Fruit fly (Drosophila melanogaster) whole organism, embryonic: Measurements from ENCODE around the gene CG7685.

Experiments
- C15 ChIP-seq: fragments of 200-800 bp; sonication (Bioruptor generic); IDR thresholded peaks from 3 replicates; pipeline ENCODE4 v1.3.6; 2022; ENCODE audit warnings: missing biosample characterization, missing genetic modification characterization
- CG1024 ChIP-seq: fragments of 200-800 bp; sonication (Bioruptor generic); IDR thresholded peaks from 2 replicates; pipeline ENCODE4 v1.3.6; 2022; ENCODE audit warnings: missing biosample characterization, missing genetic modification characterization
- CG11093 ChIP-seq: fragments of 200-800 bp; sonication (Bioruptor generic); IDR thresholded peaks from 3 replicates; pipeline ENCODE4 v1.3.6; 2022; ENCODE audit warnings: missing biosample characterization, missing genetic modification characterization
- CG11456 ChIP-seq: fragments of 200-800 bp; sonication (Bioruptor generic); IDR thresholded peaks from 3 replicates; pipeline ENCODE4 v1.3.6; 2022; ENCODE audit warnings: missing biosample characterization, missing genetic modification characterization
- CG12391 ChIP-seq: fragments of 200-800 bp; sonication (Bioruptor generic); optimal IDR thresholded peaks from 3 replicates; lab custom pipeline; 2018; ENCODE audit warnings: missing biosample characterization, mild to moderate bottlenecking, missing genetic modification characterization, moderate library complexity
- CG15601 ChIP-seq: fragments of 200-800 bp; sonication (Bioruptor generic); optimal IDR thresholded peaks from 3 replicates; lab custom pipeline; 2019; ENCODE audit warnings: missing biosample characterization, mild to moderate bottlenecking, missing genetic modification characterization, moderate library complexity
- CG18011 ChIP-seq: fragments of 200-800 bp; sonication (Bioruptor generic); optimal IDR thresholded peaks from 2 replicates; lab custom pipeline; 2017; ENCODE audit warnings: missing biosample characterization, missing genetic modification characterization, mild to moderate bottlenecking, moderate library complexity, missing genotype
- CG18262 ChIP-seq: fragments of 200-800 bp; optimal IDR thresholded peaks from 3 replicates; lab custom pipeline; 2019; ENCODE audit warnings: missing biosample characterization, mild to moderate bottlenecking, missing genetic modification characterization, moderate library complexity
- CG30020 ChIP-seq: fragments of 200-800 bp; optimal IDR thresholded peaks from 2 replicates; lab custom pipeline; 2019; ENCODE audit warnings: missing biosample characterization, mild to moderate bottlenecking, missing genetic modification characterization, moderate library complexity
- CG32767 ChIP-seq: fragments of 200-800 bp; sonication (Bioruptor generic); IDR thresholded peaks from 2 replicates; pipeline ENCODE4 v1.3.6; 2022; ENCODE audit warnings: missing biosample characterization, missing genetic modification characterization
- CG3726 ChIP-seq: fragments of 200-800 bp; sonication (Bioruptor generic); IDR thresholded peaks from 3 replicates; pipeline ENCODE4, ENCODE4 v1.3.6; 2022; ENCODE audit warnings: missing biosample characterization, missing genetic modification characterization
- CG42726 ChIP-seq: fragments of 200-800 bp; sonication (Bioruptor generic); IDR thresholded peaks from 2 replicates; pipeline ENCODE4 v1.3.6; 2022; ENCODE audit warnings: missing biosample characterization, missing genetic modification characterization; ENCODE audit not compliant: partially characterized antibody
- CG43689 ChIP-seq: fragments of 200-800 bp; sonication (Bioruptor generic); IDR thresholded peaks from 2 replicates; pipeline ENCODE4 v1.3.6; 2022; ENCODE audit warnings: missing biosample characterization, missing genetic modification characterization
- CG4404 ChIP-seq: fragments of 200-800 bp; sonication (Bioruptor generic); IDR thresholded peaks from 2 replicates; pipeline ENCODE4 v1.3.6; 2022; ENCODE audit warnings: missing biosample characterization, missing genetic modification characterization
- CG6765 ChIP-seq: fragments of 200-800 bp; sonication (Bioruptor generic); optimal IDR thresholded peaks from 3 replicates; lab custom pipeline; 2017; ENCODE audit warnings: missing biosample characterization, mild to moderate bottlenecking, missing genetic modification characterization
- CG8281 ChIP-seq: fragments of 200-800 bp; sonication (Bioruptor generic); optimal IDR thresholded peaks from 2 replicates; lab custom pipeline; 2018; ENCODE audit warnings: missing biosample characterization, mild to moderate bottlenecking, missing genetic modification characterization, moderate library complexity
- CG8924 ChIP-seq: fragments of 200-800 bp; optimal IDR thresholded peaks from 3 replicates; lab custom pipeline; 2019; ENCODE audit warnings: missing biosample characterization, mild to moderate bottlenecking, missing genetic modification characterization, moderate library complexity
- CG9817 ChIP-seq: fragments of 200-800 bp; sonication (Bioruptor generic); optimal IDR thresholded peaks from 2 replicates; lab custom pipeline; 2018; ENCODE audit warnings: missing biosample characterization, mild to moderate bottlenecking, missing genetic modification characterization, moderate library complexity
- Dref ChIP-seq: fragments of 200-800 bp; sonication (Bioruptor generic); IDR thresholded peaks from 2 replicates; pipeline ENCODE4 v1.3.6; 2022; ENCODE audit warnings: missing biosample characterization, missing genetic modification characterization
- Ets65A ChIP-seq: fragments of 200-800 bp; sonication (Bioruptor generic); peaks from one replicate; lab custom pipeline; 2016; ENCODE audit warnings: missing biosample characterization, missing genetic modification characterization
- Gsc ChIP-seq: fragments of 200-800 bp; sonication (Bioruptor generic); IDR thresholded peaks from 2 replicates; pipeline ENCODE4 v1.3.6; 2022; ENCODE audit warnings: missing biosample characterization, missing genetic modification characterization
- HLH3B ChIP-seq: fragments of 200-800 bp; sonication (Bioruptor generic); IDR thresholded peaks from 2 replicates; pipeline ENCODE4 v1.3.6; 2022; ENCODE audit warnings: missing biosample characterization, missing genetic modification characterization
- Hmr ChIP-seq: fragments of 200-800 bp; sonication (Bioruptor generic); optimal IDR thresholded peaks from 3 replicates; lab custom pipeline; 2017; ENCODE audit warnings: mild to moderate bottlenecking, missing biosample characterization, missing genetic modification reagents, missing genetic modification characterization
- Hmx ChIP-seq: fragments of 200-800 bp; sonication (Bioruptor generic); optimal IDR thresholded peaks from 2 replicates; lab custom pipeline; 2016; ENCODE audit warnings: missing biosample characterization, missing genetic modification characterization
- Lim3 ChIP-seq: fragments of 200-800 bp; sonication (Bioruptor generic); IDR thresholded peaks from 2 replicates; pipeline ENCODE4 v1.3.6; 2022; ENCODE audit warnings: missing biosample characterization, missing genetic modification characterization
- MBD-R2 ChIP-seq: fragments of 200-800 bp; sonication (Bioruptor generic); IDR thresholded peaks from 2 replicates; pipeline ENCODE4 v1.3.6; 2022; ENCODE audit warnings: missing biosample characterization, missing genetic modification characterization
- Ptx1 ChIP-seq: fragments of 200-800 bp; sonication (Bioruptor generic); IDR thresholded peaks from 2 replicates; pipeline ENCODE4 v1.3.6; 2022; ENCODE audit warnings: missing biosample characterization, missing genetic modification characterization
- Rfx ChIP-seq: fragments of 200-800 bp; sonication (Bioruptor generic); IDR thresholded peaks from 2 replicates; pipeline ENCODE4 v1.3.6; 2022; ENCODE audit warnings: missing biosample characterization, missing genetic modification characterization
- Rx ChIP-seq: fragments of 200-800 bp; sonication (Bioruptor generic); IDR thresholded peaks from 2 replicates; pipeline ENCODE4 v1.3.6; 2022; ENCODE audit warnings: missing biosample characterization, missing genetic modification characterization
- ac ChIP-seq: fragments of 200-800 bp; sonication (Bioruptor generic); optimal IDR thresholded peaks from 3 replicates; lab custom pipeline; 2017; ENCODE audit warnings: missing biosample characterization, mild to moderate bottlenecking, missing genetic modification characterization
- bigmax ChIP-seq: fragments of 200-800 bp; sonication (Bioruptor generic); optimal IDR thresholded peaks from 2 replicates; lab custom pipeline; 2018; ENCODE audit warnings: missing biosample characterization, mild to moderate bottlenecking, missing genetic modification characterization
- cad ChIP-seq: fragments of >200 bp; optimal IDR thresholded peaks from 2 replicates; lab custom pipeline; 2017; ENCODE audit warnings: missing biosample characterization, missing genetic modification characterization
- croc ChIP-seq: fragments of 200-800 bp; sonication (Bioruptor generic); conservative IDR thresholded peaks from 3 replicates; pipeline ENCODE4 v1.3.6; 2022; ENCODE audit warnings: missing biosample characterization, missing genetic modification characterization
- ems ChIP-seq: fragments of 200-800 bp; sonication (Bioruptor generic); optimal IDR thresholded peaks from 3 replicates; lab custom pipeline; 2016; ENCODE audit warnings: missing biosample characterization, missing genetic modification characterization
- en ChIP-seq: fragments of 200-800 bp; sonication (Bioruptor generic); optimal IDR thresholded peaks from 2 replicates; lab custom pipeline; 2016; ENCODE audit warnings: missing biosample characterization, missing genetic modification characterization
- fd102C ChIP-seq: fragments of 200-800 bp; sonication (Bioruptor generic); optimal IDR thresholded peaks from 2 replicates; lab custom pipeline; 2018; ENCODE audit warnings: missing biosample characterization, mild to moderate bottlenecking, missing genetic modification characterization, moderate library complexity
- grau ChIP-seq: fragments of 200-800 bp; optimal IDR thresholded peaks from 3 replicates; lab custom pipeline; 2019; ENCODE audit warnings: missing biosample characterization, mild to moderate bottlenecking, missing genetic modification characterization, moderate library complexity
- inv ChIP-seq: fragments of 200-800 bp; sonication (Bioruptor generic); IDR thresholded peaks from 2 replicates; pipeline ENCODE4 v1.3.6; 2022; ENCODE audit warnings: missing biosample characterization, missing genetic modification characterization; ENCODE audit not compliant: partially characterized antibody
- mam ChIP-seq: fragments of 200-800 bp; sonication (Bioruptor generic); optimal IDR thresholded peaks from 3 replicates; lab custom pipeline; 2016; ENCODE audit warnings: missing biosample characterization, missing genetic modification characterization
- nerfin-2 ChIP-seq: fragments of 200-800 bp; sonication (Bioruptor generic); IDR thresholded peaks from 2 replicates; pipeline ENCODE4 v1.3.6; 2022; ENCODE audit warnings: missing biosample characterization, missing genetic modification characterization; ENCODE audit not compliant: partially characterized antibody
- oc ChIP-seq: fragments of 200-800 bp; sonication (Bioruptor generic); optimal IDR thresholded peaks from 2 replicates; lab custom pipeline; 2018; ENCODE audit warnings: missing biosample characterization, mild to moderate bottlenecking, missing genetic modification characterization, moderate library complexity
- row ChIP-seq: fragments of 200-800 bp; sonication (Bioruptor generic); IDR thresholded peaks from 3 replicates; pipeline ENCODE4 v1.3.6; 2022; ENCODE audit warnings: missing biosample characterization, missing genetic modification characterization
- schlank ChIP-seq: fragments of 200-800 bp; sonication (Bioruptor generic); optimal IDR thresholded peaks from 2 replicates; lab custom pipeline; 2018; ENCODE audit warnings: missing biosample characterization, mild to moderate bottlenecking, missing genetic modification characterization
- slp2 ChIP-seq: fragments of 200-800 bp; sonication (Bioruptor generic); optimal IDR thresholded peaks from 2 replicates; lab custom pipeline; 2016; ENCODE audit warnings: missing biosample characterization, missing genetic modification characterization
- sna ChIP-seq: fragments of 200-800 bp; sonication (Bioruptor generic); IDR thresholded peaks from 2 replicates; pipeline ENCODE4 v1.3.6; 2022; ENCODE audit warnings: missing biosample characterization, missing genetic modification characterization; ENCODE audit not compliant: partially characterized antibody
- sob ChIP-seq: fragments of 200-800 bp; sonication (Bioruptor generic); IDR thresholded peaks from 2 replicates; pipeline ENCODE4 v1.3.6; 2022; ENCODE audit warnings: missing biosample characterization, missing genetic modification characterization
- vnd ChIP-seq: fragments of 200-800 bp; sonication (Bioruptor generic); IDR thresholded peaks from 3 replicates; pipeline ENCODE4 v1.3.6; 2022; ENCODE audit warnings: missing biosample characterization, missing genetic modification characterization; ENCODE audit not compliant: partially characterized antibody
- vvl ChIP-seq: fragments of 200-800 bp; sonication (Bioruptor generic); IDR thresholded peaks from 2 replicates; pipeline ENCODE4 v1.3.6; 2022; ENCODE audit warnings: missing biosample characterization, missing genetic modification characterization
- zen2 ChIP-seq: fragments of 200-800 bp; sonication (Bioruptor generic); IDR thresholded peaks from 3 replicates; pipeline ENCODE4 v1.3.6; 2022; ENCODE audit warnings: missing biosample characterization, missing genetic modification characterization; ENCODE audit not compliant: partially characterized antibody

Gene CG7685

dm6 chr3R:18436550-18437362, 32.0 kb downstream of the CG7685 start (continued):
- TF ChIP-seq C15 (GFP tag; lab: Robert Waterston, UW) (no peak), CG4404 (GFP tag; lab: Robert Waterston, UW) (no peak; the same call in 1 of the 2 replicates), CG8924 (tag; lab: Kevin White, UChicago) (peak; percentile 72), en (peak; percentile 28), cad (GFP tag; lab: Kevin White, UChicago) (no peak), inv (GFP tag; lab: Robert Waterston, UW) (no peak), fd102C (no peak), Dref (no peak), sob (GFP tag; lab: Robert Waterston, UW) (peak; percentile 55), row (GFP tag; lab: Robert Waterston, UW) (peak; percentile 74), nerfin-2 (GFP tag; lab: Robert Waterston, UW) (no peak), Hmr (GFP tag; lab: Kevin White, UChicago) (peak; percentile 72), CG32767 (GFP tag; lab: Robert Waterston, UW) (no peak), schlank (tag; lab: Kevin White, UChicago) (no peak), HLH3B (GFP tag; lab: Robert Waterston, UW) (peak; percentile 57; the same call in 1 of the 2 replicates), Ptx1 (peak; percentile 68), CG42726 (GFP tag; lab: Robert Waterston, UW) (no peak), ac (GFP tag; lab: Kevin White, UChicago) (no peak), slp2 (GFP tag; lab: Kevin White, UChicago) (peak; percentile 45), CG11456 (GFP tag; lab: Robert Waterston, UW) (no peak), CG30020 (no peak), Lim3 (no peak), grau (tag; lab: Kevin White, UChicago) (peak; percentile 73), CG18262 (tag; lab: Kevin White, UChicago) (no peak), vvl (GFP tag; lab: Robert Waterston, UW) (no peak; the same call in 1 of the 2 replicates), vnd (GFP tag; lab: Robert Waterston, UW) (no peak), Rx (GFP tag; lab: Robert Waterston, UW) (peak; percentile 29; the same call in 1 of the 2 replicates), CG3726 (GFP tag; lab: Robert Waterston, UW) (0 out of 3 replicates have a peak, but pooled peaks have one; percentile 28), mam (GFP tag; lab: Kevin White, UChicago) (peak; percentile 83), Gsc (GFP tag; lab: Robert Waterston, UW) (no peak), oc (tag; lab: Kevin White, UChicago) (peak; percentile 39), CG12391 (peak; percentile 67), Hmx (GFP tag; lab: Kevin White, UChicago) (peak; percentile 44), CG6765 (GFP tag; lab: Kevin White, UChicago) (peak; percentile 56), ems (GFP tag; lab: Kevin White, UChicago) (peak; percentile 44), CG1024 (GFP tag; lab: Robert Waterston, UW) (peak; percentile 15; the same call in 1 of the 2 replicates), sna (GFP tag; lab: Robert Waterston, UW) (no peak), CG43689 (GFP tag; lab: Robert Waterston, UW) (no peak), zen2 (GFP tag; lab: Robert Waterston, UW) (no peak), croc (GFP tag; lab: Robert Waterston, UW) (no peak; the same call in 1 of the 3 replicates), CG8281 (tag; lab: Kevin White, UChicago) (no peak), bigmax (GFP tag; lab: Kevin White, UChicago) (no peak), CG11093 (no peak), CG15601 (tag; lab: Kevin White, UChicago) (no peak), Ets65A (GFP tag; lab: Kevin White, UChicago) (peak; percentile 86), MBD-R2 (GFP tag; lab: Robert Waterston, UW) (peak; percentile 32; the same call in 1 of the 2 replicates), CG18011 (GFP tag; lab: Kevin White, UChicago) (peak; percentile 31), Rfx (GFP tag; lab: Robert Waterston, UW) (peak; percentile 75), CG9817 (tag; lab: Kevin White, UChicago) (peak; percentile 33)
